Worm (Caenorhabditis elegans) whole organism, early embryonic: Measurements from ENCODE around the gene C05C12.4.

Experiments used
- B0310.2 ChIP-seq: sonication (generic microtip); optimal IDR thresholded peaks from 2 replicates; lab custom pipeline; 2016; ENCODE audit warnings: mild to moderate bottlenecking, missing genetic modification characterization, missing compliant biosample characterization
- F13C5.2 ChIP-seq: sonication (generic microtip); optimal IDR thresholded peaks from 2 replicates; lab custom pipeline; 2017; ENCODE audit warnings: mild to moderate bottlenecking, missing genetic modification characterization, inconsistent platforms, missing compliant biosample characterization
- ama-1 ChIP-seq: fragments of 150-350 bp; optimal IDR thresholded peaks from 2 replicates; lab custom pipeline; 2014
- ceh-36 ChIP-seq: sonication (generic microtip); optimal IDR thresholded peaks from 2 replicates; lab custom pipeline; 2016; ENCODE audit warnings: missing genetic modification characterization, inconsistent platforms, missing compliant biosample characterization
- flt-1 ChIP-seq: fragments of 200-800 bp; sonication (Bioruptor generic); IDR thresholded peaks from 2 replicates; pipeline ENCODE4 v1.3.6; 2022; ENCODE audit warnings: missing genetic modification characterization, missing compliant biosample characterization
- hmbx-1 ChIP-seq: sonication (generic microtip); optimal IDR thresholded peaks from 2 replicates; lab custom pipeline; 2016; ENCODE audit warnings: mild to moderate bottlenecking, missing genetic modification characterization, missing compliant biosample characterization
- hmg-4 ChIP-seq: fragments of 200-800 bp; sonication (Bioruptor generic); optimal IDR thresholded peaks from 2 replicates; lab custom pipeline; 2018; ENCODE audit warnings: mild to moderate bottlenecking, missing genetic modification characterization, missing compliant biosample characterization
- pes-1 ChIP-seq: fragments of 200-800 bp; sonication (Bioruptor generic); IDR thresholded peaks from 2 replicates; pipeline ENCODE4 v1.3.6; 2022; ENCODE audit warnings: missing genetic modification reagents, missing genetic modification characterization, missing compliant biosample characterization
- scrt-1 ChIP-seq: fragments of 200-800 bp; sonication (Bioruptor generic); IDR thresholded peaks from 2 replicates; pipeline ENCODE4 v1.3.6; 2022; ENCODE audit warnings: missing genetic modification characterization, missing compliant biosample characterization
- sea-1 ChIP-seq: fragments of 200-800 bp; sonication (Bioruptor generic); conservative IDR thresholded peaks from 2 replicates; pipeline ENCODE4 v1.3.6; 2022; ENCODE audit warnings: missing genetic modification characterization, missing compliant biosample characterization
- tbx-11 ChIP-seq: fragments of 200-800 bp; sonication (Bioruptor generic); IDR thresholded peaks from 2 replicates; pipeline ENCODE4 v1.3.6; 2022; ENCODE audit warnings: missing genetic modification characterization, missing compliant biosample characterization
- tbx-37 ChIP-seq: fragments of 200-800 bp; sonication (Bioruptor generic); conservative IDR thresholded peaks from 2 replicates; pipeline ENCODE4 v1.3.6; 2022; ENCODE audit warnings: missing genetic modification reagents, missing genetic modification characterization, missing compliant biosample characterization
- tra-4 ChIP-seq: sonication (generic microtip); optimal IDR thresholded peaks from 2 replicates; lab custom pipeline; 2017; ENCODE audit warnings: missing genetic modification characterization, missing compliant biosample characterization

- no peak for TF ChIP-seq ama-1 (lab: Kevin White, UChicago)
- TF ChIP-seq B0310.2 (tag; lab: Kevin White, UChicago), result no peak
- TF ChIP-seq ceh-36 (tag; lab: Kevin White, UChicago), result no peak
- no peak for TF ChIP-seq flt-1 (GFP tag; lab: Robert Waterston, UW)
- no peak for TF ChIP-seq sea-1 (GFP tag; lab: Robert Waterston, UW)
- TF ChIP-seq scrt-1, result no peak
- TF ChIP-seq hmg-4 (GFP tag; lab: Kevin White, UChicago), result no peak
- TF ChIP-seq F13C5.2 (tag; lab: Kevin White, UChicago), result no peak
- no peak for TF ChIP-seq tbx-37
- TF ChIP-seq hmbx-1, result no peak
- TF ChIP-seq tra-4 (tag; lab: Kevin White, UChicago), result no peak
- no peak for TF ChIP-seq tbx-11
- TF ChIP-seq pes-1 (GFP tag; lab: Robert Waterston, UW), result no peak
These were observed 18.2 kb upstream of the C05C12.4 start, which contains the start of gene col-127 for ce11 chrIV:11266090-11266489.
